Fruit fly (Drosophila melanogaster): ENCODE measurements around the gene spidey.

- TF ChIP-seq CG34367 (tag; optimal IDR thresholded peaks at IDR 0.05): no peak
- TF ChIP-seq CG17806 (tag; optimal IDR thresholded peaks at IDR 0.05): no peak
- no peak for TF ChIP-seq CG13204 (GFP tag; optimal IDR thresholded peaks at IDR 0.05)
- no peak for TF ChIP-seq CG14655 (GFP tag; optimal IDR thresholded peaks at IDR 0.05)
- TF ChIP-seq CG12605 (GFP tag; IDR thresholded peaks at IDR 0.05): no peak
- no peak for TF ChIP-seq CG8159 (tag; optimal IDR thresholded peaks at IDR 0.05)
- 0 out of 3 replicates have a peak, but pooled peaks have one; percentile 23 for TF ChIP-seq CG4496 (GFP tag; IDR thresholded peaks at IDR 0.05)
- no peak for TF ChIP-seq Ets98B (GFP tag; IDR thresholded peaks at IDR 0.05)
- no peak for TF ChIP-seq CG15710 (tag; optimal IDR thresholded peaks at IDR 0.05)
- no peak for TF ChIP-seq Pif1A (GFP tag; optimal IDR thresholded peaks at IDR 0.05)
Observed at dm6 chrX:7909482-7909881, 751 bp downstream of the spidey start.

All from whole organism, pupa.